Worm (Caenorhabditis elegans) whole organism, late embryonic: Measurements from ENCODE around the gene stdh-4.
A peak's percentile ranks its signal among the peaks of the same experiment; 100 is the strongest.
"Not testable (repeated sequence)": the region's sequence is repeated elsewhere in the genome, so short reads cannot be mapped to it uniquely, and the experiment has no call there.

Experiments used
- C08G9.2 ChIP-seq: sonication (generic microtip); optimal IDR thresholded peaks from 2 replicates; lab custom pipeline; 2016; ENCODE audit warnings: mild to moderate bottlenecking, missing genetic modification characterization, moderate library complexity, missing compliant biosample characterization
- F13H6.1 ChIP-seq: sonication (generic microtip); optimal IDR thresholded peaks from 2 replicates; lab custom pipeline; 2016; ENCODE audit warnings: missing genetic modification characterization, missing compliant biosample characterization
- K02D7.2 ChIP-seq: sonication (generic microtip); optimal IDR thresholded peaks from 2 replicates; lab custom pipeline; 2017; ENCODE audit warnings: mild to moderate bottlenecking, missing genetic modification characterization, missing compliant biosample characterization
- Y22D7AL.16 ChIP-seq: sonication (generic microtip); optimal IDR thresholded peaks from 2 replicates; lab custom pipeline; 2016; ENCODE audit warnings: missing genetic modification characterization, missing compliant biosample characterization
- ahr-1 ChIP-seq: sonication (generic microtip); optimal IDR thresholded peaks from 2 replicates; lab custom pipeline; 2016; ENCODE audit warnings: missing genetic modification characterization, missing compliant biosample characterization
- ceh-14 ChIP-seq: sonication (generic microtip); optimal IDR thresholded peaks from 2 replicates; lab custom pipeline; 2016; ENCODE audit warnings: missing genotype, missing genetic modification characterization, missing compliant biosample characterization
- ceh-18 ChIP-seq: sonication (generic microtip); optimal IDR thresholded peaks from 2 replicates; lab custom pipeline; 2016; ENCODE audit warnings: missing genetic modification characterization, missing compliant biosample characterization
- ceh-2 ChIP-seq: sonication (generic microtip); optimal IDR thresholded peaks from 2 replicates; lab custom pipeline; 2016; ENCODE audit warnings: missing genotype, missing genetic modification characterization, missing compliant biosample characterization
- ceh-24 ChIP-seq: sonication (generic microtip); optimal IDR thresholded peaks from 2 replicates; lab custom pipeline; 2016; ENCODE audit warnings: mild to moderate bottlenecking, missing genetic modification characterization, missing compliant biosample characterization
- ceh-30 ChIP-seq: fragments of 150-350 bp; optimal IDR thresholded peaks from 2 replicates; lab custom pipeline; 2014; ENCODE audit warnings: missing biosample characterization, missing genetic modification characterization
- ceh-34 ChIP-seq: sonication (generic microtip); optimal IDR thresholded peaks from 2 replicates; lab custom pipeline; 2016; ENCODE audit warnings: mild to moderate bottlenecking, missing genetic modification characterization, missing compliant biosample characterization
- ceh-45 ChIP-seq: fragments of 200-800 bp; sonication (Bioruptor generic); IDR thresholded peaks from 2 replicates; pipeline ENCODE4 v1.3.6; 2022; ENCODE audit warnings: missing genetic modification reagents, missing genetic modification characterization, missing compliant biosample characterization
- ceh-48 ChIP-seq: sonication (generic microtip); optimal IDR thresholded peaks from 2 replicates; lab custom pipeline; 2016; ENCODE audit warnings: missing genetic modification characterization, inconsistent platforms, missing compliant biosample characterization
- che-1 ChIP-seq: sonication (generic microtip); optimal IDR thresholded peaks from 2 replicates; lab custom pipeline; 2016; ENCODE audit warnings: mild to moderate bottlenecking, missing genetic modification characterization, missing compliant biosample characterization
- dmd-4 ChIP-seq: sonication (generic microtip); optimal IDR thresholded peaks from 2 replicates; lab custom pipeline; 2016; ENCODE audit warnings: borderline replicate concordance, missing genetic modification characterization, missing compliant biosample characterization
- dve-1 ChIP-seq: sonication (generic microtip); optimal IDR thresholded peaks from 2 replicates; lab custom pipeline; 2017; ENCODE audit warnings: antibody characterized with exemption, mild to moderate bottlenecking, missing genetic modification characterization, missing compliant biosample characterization
- elt-2 ChIP-seq: sonication (generic microtip); optimal IDR thresholded peaks from 2 replicates; lab custom pipeline; 2016; ENCODE audit warnings: missing genetic modification reagents, missing genetic modification characterization, missing compliant biosample characterization
- elt-4 ChIP-seq: sonication (generic microtip); optimal IDR thresholded peaks from 2 replicates; lab custom pipeline; 2016; ENCODE audit warnings: missing genetic modification characterization, missing compliant biosample characterization
- fkh-6 ChIP-seq: sonication (generic microtip); optimal IDR thresholded peaks from 2 replicates; lab custom pipeline; 2016; ENCODE audit warnings: missing genetic modification characterization, missing compliant biosample characterization
- hlh-13 ChIP-seq: fragments of 200-800 bp; sonication (Bioruptor generic); optimal IDR thresholded peaks from 2 replicates; lab custom pipeline; 2018; ENCODE audit warnings: mild to moderate bottlenecking, missing genetic modification characterization, missing compliant biosample characterization
- nfya-1 ChIP-seq: sonication (generic microtip); optimal IDR thresholded peaks from 2 replicates; lab custom pipeline; 2017; ENCODE audit warnings: missing genetic modification characterization, mild to moderate bottlenecking, missing compliant biosample characterization, antibody characterized with exemption, moderate library complexity
- pag-3 ChIP-seq: sonication (generic microtip); optimal IDR thresholded peaks from 2 replicates; lab custom pipeline; 2016; ENCODE audit warnings: missing compliant biosample characterization, missing genetic modification characterization, borderline replicate concordance
- pha-2 ChIP-seq: sonication (generic microtip); optimal IDR thresholded peaks from 2 replicates; lab custom pipeline; 2017; ENCODE audit warnings: mild to moderate bottlenecking, missing genetic modification characterization, missing compliant biosample characterization
- ref-2 ChIP-seq: sonication (generic microtip); optimal IDR thresholded peaks from 2 replicates; lab custom pipeline; 2016; ENCODE audit warnings: missing genetic modification characterization, missing compliant biosample characterization
- rnt-1 ChIP-seq: sonication (generic microtip); optimal IDR thresholded peaks from 2 replicates; lab custom pipeline; 2016; ENCODE audit warnings: missing genetic modification characterization, missing compliant biosample characterization
- sox-2 ChIP-seq: fragments of 200-800 bp; sonication (Bioruptor generic); IDR thresholded peaks from 2 replicates; pipeline ENCODE4 v1.3.6; 2022; ENCODE audit warnings: missing genetic modification reagents, missing genetic modification characterization, missing compliant biosample characterization
- tbx-7 ChIP-seq: sonication (generic microtip); optimal IDR thresholded peaks from 2 replicates; lab custom pipeline; 2016; ENCODE audit warnings: missing genotype, missing genetic modification characterization, missing compliant biosample characterization
- unc-42 ChIP-seq: sonication (generic microtip); optimal IDR thresholded peaks from 2 replicates; lab custom pipeline; 2016; ENCODE audit warnings: missing genotype, missing genetic modification characterization, missing compliant biosample characterization
- zip-5 ChIP-seq: sonication (generic microtip); optimal IDR thresholded peaks from 2 replicates; lab custom pipeline; 2016; ENCODE audit warnings: missing genetic modification characterization, missing compliant biosample characterization
- ztf-16 ChIP-seq: sonication (generic microtip); optimal IDR thresholded peaks from 2 replicates; lab custom pipeline; 2017; ENCODE audit warnings: missing genetic modification characterization, missing compliant biosample characterization

stdh-4 gene

ce11 chrV:8518822-8519392 lies 30.2 kb upstream of the stdh-4 start, which contains the start of gene F45F2.10:
TSS of gene F45F2.10 (minus strand) at chrV:8518872.
- TF ChIP-seq ceh-2 (tag; lab: Kevin White, UChicago) (no peak), sox-2 (GFP tag; lab: Robert Waterston, UW) (peak; percentile 12; the same call in 1 of the 2 replicates)
- TF ChIP-seq, all 69 proteins: peak for 1

ce11 chrV:8520846-8521553 lies 28.1 kb upstream of the stdh-4 start, which contains the start of the genes F45F2.11 and otpl-7:
TSS of gene F45F2.11 (minus strand) at chrV:8520896.
TSS of gene otpl-7 (plus strand) at chrV:8521503.
- TF ChIP-seq dmd-4 (tag; lab: Kevin White, UChicago), result no peak
- no peak for TF ChIP-seq ceh-2 (tag; lab: Kevin White, UChicago)
- TF ChIP-seq ceh-30 (tag; lab: Kevin White, UChicago), result no peak
- no peak for TF ChIP-seq ahr-1
- no peak for TF ChIP-seq C08G9.2 (tag; lab: Kevin White, UChicago)
- TF ChIP-seq ceh-45 (GFP tag; lab: Robert Waterston, UW), result no peak

DNA sequence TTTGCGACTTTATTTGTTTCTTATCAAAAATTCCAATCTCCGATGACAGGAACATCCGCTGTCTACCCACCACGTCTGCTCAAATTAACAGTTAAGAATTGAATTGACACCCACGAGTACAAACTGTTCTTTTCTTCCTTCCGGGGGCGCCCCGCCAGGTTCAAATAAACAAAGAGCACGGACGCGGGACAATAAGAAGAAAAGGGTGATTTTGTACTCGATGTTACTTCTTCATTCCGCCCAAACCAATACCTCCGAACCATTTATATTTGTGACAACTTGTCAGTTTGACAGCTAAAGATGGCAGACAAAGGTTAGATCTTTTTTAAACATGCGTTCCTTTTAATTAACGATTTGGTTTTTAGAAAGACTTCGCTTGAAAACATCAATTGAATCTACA lies 23.3 kb upstream of the stdh-4 start, which contains the start of gene otpl-6:
TSS of gene otpl-6 (plus strand) at position 301 of the 400 bp plus-strand sequence.
- TF ChIP-seq pha-2 (tag; lab: Kevin White, UChicago) (no peak), ceh-24 (tag; lab: Kevin White, UChicago) (no peak), ref-2 (tag; lab: Kevin White, UChicago) (no peak), hlh-13 (GFP tag; lab: Kevin White, UChicago) (no peak), ceh-48 (tag; lab: Kevin White, UChicago) (no peak), che-1 (no peak), fkh-6 (no peak)
- TF ChIP-seq, all 69 proteins: peak for 0

DNA sequence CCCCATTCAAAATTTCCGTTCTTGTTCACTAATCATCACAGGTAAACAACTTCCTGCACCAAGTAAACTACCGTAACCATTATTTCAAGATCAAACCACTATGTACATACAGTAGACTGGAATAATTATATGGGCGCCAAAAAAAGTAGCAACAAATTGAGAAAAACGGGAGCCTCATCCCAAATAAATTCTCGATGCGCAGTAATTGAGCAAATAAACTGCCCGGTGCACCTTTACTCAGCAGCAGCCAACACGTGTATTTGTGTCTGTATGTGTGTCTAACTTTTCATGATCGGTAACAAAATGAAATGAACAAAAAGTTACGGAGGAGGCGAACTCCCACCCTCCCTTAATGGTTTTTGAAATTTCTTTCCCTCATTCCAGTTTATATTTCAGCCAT lies 19.9 kb upstream of the stdh-4 start, which contains the start of gene otpl-5:
TSS of gene otpl-5 (plus strand) at position 301 of the 400 bp plus-strand sequence.
- no peak for TF ChIP-seq Y22D7AL.16
- no peak for TF ChIP-seq pag-3 (tag; lab: Kevin White, UChicago)
- no peak for TF ChIP-seq C08G9.2 (tag; lab: Kevin White, UChicago)
- no peak for TF ChIP-seq unc-42 (tag; lab: Kevin White, UChicago)
- no peak for TF ChIP-seq ceh-18 (tag; lab: Kevin White, UChicago)
- TF ChIP-seq K02D7.2 (tag; lab: Kevin White, UChicago), result no peak
- TF ChIP-seq elt-4, result no peak
- TF ChIP-seq rnt-1 (tag; lab: Kevin White, UChicago), result no peak
- TF ChIP-seq ceh-14 (tag; lab: Kevin White, UChicago), result no peak
- TF ChIP-seq dve-1 (tag; lab: Kevin White, UChicago), result no peak
- TF ChIP-seq zip-5 (tag; lab: Kevin White, UChicago), result no peak
- TF ChIP-seq F13H6.1 (tag; lab: Kevin White, UChicago), result no peak
- TF ChIP-seq ceh-34, result no peak
- no peak for TF ChIP-seq nfya-1 (tag; lab: Kevin White, UChicago)
- no peak for TF ChIP-seq che-1
- no peak for TF ChIP-seq ceh-45 (GFP tag; lab: Robert Waterston, UW)
- no peak for TF ChIP-seq ztf-16 (tag; lab: Kevin White, UChicago)

- TF ChIP-seq Y22D7AL.16; elt-2 (tag; lab: Kevin White, UChicago); tbx-7: not testable (repeated sequence)
Observed at ce11 chrV:8533067-8533466, 16.0 kb upstream of the stdh-4 start, which contains the start of the genes his-8 and his-7. TSS of gene his-8 (minus strand) at chrV:8533086. TSS of gene his-7 (plus strand) at chrV:8533379.
